Worm (Caenorhabditis elegans): ENCODE measurements around the gene F10G2.4.

DNA sequence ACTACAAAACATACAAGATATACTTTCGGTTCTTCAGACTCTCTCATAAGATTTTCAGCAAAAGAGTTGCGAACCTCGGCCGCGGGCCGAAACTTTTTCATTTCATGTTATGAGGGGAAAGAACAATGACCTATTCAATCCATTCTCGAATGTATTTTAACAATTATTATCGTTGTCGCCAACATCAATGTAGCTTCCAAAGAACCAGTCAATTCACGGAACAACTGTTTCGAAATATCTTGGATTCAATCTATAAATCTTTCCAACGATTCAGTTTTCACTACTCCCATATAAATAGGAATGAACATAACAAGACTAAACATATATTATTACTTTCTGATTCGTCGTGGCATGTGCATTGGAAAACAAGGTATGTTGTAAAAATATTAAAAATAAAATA is 19.9 kb upstream of the F10G2.4 start, which contains the start of gene F07G11.1:
- TF ChIP-seq ces-1 (GFP tag; optimal IDR thresholded peaks at IDR 0.05) (no peak), pha-4 (tag; optimal IDR thresholded peaks at IDR 0.05) (no peak), blmp-1 (tag; optimal IDR thresholded peaks at IDR 0.05) (no peak), nhr-12 (tag; optimal IDR thresholded peaks at IDR 0.05) (no peak), nhr-28 (tag; optimal IDR thresholded peaks at IDR 0.05) (no peak), elt-3 (tag; optimal IDR thresholded peaks at IDR 0.05) (no peak), unc-120 (tag; optimal IDR thresholded peaks at IDR 0.05; ENCODE audit: poor library complexity, severe bottlenecking) (no peak), snpc-4 (tag; optimal IDR thresholded peaks at IDR 0.05) (no peak), nhr-237 (tag; optimal IDR thresholded peaks at IDR 0.05) (no peak), elt-1 (tag; optimal IDR thresholded peaks at IDR 0.05; ENCODE audit: borderline replicate concordance, insufficient read depth) (no peak), nhr-76 (tag; optimal IDR thresholded peaks at IDR 0.05) (no peak), ztf-11 (tag; optimal IDR thresholded peaks at IDR 0.05) (no peak), ceh-83 (GFP tag; optimal IDR thresholded peaks at IDR 0.05) (no peak)

Measured in whole organism, mixed stage, embryonic.